Fruit fly (Drosophila melanogaster) whole organism, pupa: ENCODE measurements around the gene CG31115.
A peak's percentile ranks its signal among the peaks of the same experiment; 100 is the strongest.

Source experiments
- CG10348 ChIP-seq: fragments of 200-800 bp; sonication (Bioruptor generic); IDR thresholded peaks from 2 replicates; pipeline ENCODE4 v1.3.6; 2022; ENCODE audit warnings: missing biosample characterization, missing genetic modification characterization
- CG12605 ChIP-seq: fragments of 200-800 bp; sonication (Bioruptor generic); IDR thresholded peaks from 2 replicates; pipeline ENCODE4 v1.3.6; 2022; ENCODE audit warnings: missing biosample characterization, missing genetic modification characterization
- CG13204 ChIP-seq: fragments of 200-800 bp; sonication (Bioruptor generic); optimal IDR thresholded peaks from 2 replicates; lab custom pipeline; 2018; ENCODE audit warnings: missing biosample characterization, mild to moderate bottlenecking, missing genetic modification characterization, moderate library complexity
- CG15710 ChIP-seq: fragments of 200-800 bp; sonication (Bioruptor generic); optimal IDR thresholded peaks from 2 replicates; lab custom pipeline; 2018; ENCODE audit warnings: missing biosample characterization, mild to moderate bottlenecking, missing genetic modification characterization, moderate library complexity
- CG17806 ChIP-seq: fragments of 200-800 bp; sonication (Bioruptor generic); optimal IDR thresholded peaks from 2 replicates; lab custom pipeline; 2018; ENCODE audit warnings: missing biosample characterization, mild to moderate bottlenecking, missing genetic modification characterization, moderate library complexity
- CG32121 ChIP-seq: fragments of 200-800 bp; sonication (Bioruptor generic); IDR thresholded peaks from 2 replicates; pipeline ENCODE4 v1.3.6; 2022; ENCODE audit warnings: missing biosample characterization, missing genetic modification characterization
- CG34367 ChIP-seq: fragments of 200-800 bp; sonication (Bioruptor generic); optimal IDR thresholded peaks from 2 replicates; lab custom pipeline; 2018; ENCODE audit warnings: missing biosample characterization, mild to moderate bottlenecking, missing genetic modification characterization
- CG4496 ChIP-seq: fragments of 200-800 bp; sonication (Bioruptor generic); IDR thresholded peaks from 3 replicates; pipeline ENCODE4 v1.3.6; 2022; ENCODE audit warnings: missing biosample characterization, missing genetic modification characterization
- CG8159 ChIP-seq: fragments of 200-800 bp; sonication (Bioruptor generic); optimal IDR thresholded peaks from 3 replicates; lab custom pipeline; 2018; ENCODE audit warnings: missing biosample characterization, mild to moderate bottlenecking, missing genetic modification characterization, moderate library complexity
- CG8301 ChIP-seq: fragments of 200-800 bp; sonication (Bioruptor generic); optimal IDR thresholded peaks from 2 replicates; lab custom pipeline; 2018; ENCODE audit warnings: missing biosample characterization, mild to moderate bottlenecking, missing genetic modification characterization
- CG9948 ChIP-seq: fragments of 200-800 bp; sonication (Bioruptor generic); optimal IDR thresholded peaks from 2 replicates; lab custom pipeline; 2018; ENCODE audit warnings: missing biosample characterization, mild to moderate bottlenecking, missing genetic modification characterization, moderate library complexity
- D1 ChIP-seq: fragments of 200-800 bp; sonication (Bioruptor generic); optimal IDR thresholded peaks from 2 replicates; lab custom pipeline; 2018; ENCODE audit warnings: missing biosample characterization, mild to moderate bottlenecking, missing genetic modification characterization, moderate library complexity
- EcR ChIP-seq: fragments of 200-800 bp; sonication (Bioruptor generic); optimal IDR thresholded peaks from 3 replicates; lab custom pipeline; 2019; ENCODE audit warnings: missing biosample characterization, missing genetic modification characterization, mild to moderate bottlenecking, moderate library complexity, missing genetic modification reagents
- Pif1A ChIP-seq: fragments of 200-800 bp; sonication (Bioruptor generic); optimal IDR thresholded peaks from 3 replicates; lab custom pipeline; 2016; ENCODE audit warnings: missing biosample characterization, missing genetic modification characterization
- Pif1B ChIP-seq: fragments of 200-800 bp; sonication (Bioruptor generic); optimal IDR thresholded peaks from 3 replicates; lab custom pipeline; 2016; ENCODE audit warnings: missing biosample characterization, missing genetic modification characterization
- Snoo ChIP-seq: fragments of 200-800 bp; sonication (Bioruptor generic); optimal IDR thresholded peaks from 3 replicates; lab custom pipeline; 2017; ENCODE audit warnings: missing biosample characterization, mild to moderate bottlenecking, missing genetic modification characterization, inconsistent platforms
- fd96Ca ChIP-seq: fragments of 200-800 bp; sonication (Bioruptor generic); IDR thresholded peaks from 3 replicates; pipeline ENCODE4 v1.3.6; 2022; ENCODE audit warnings: missing biosample characterization, missing genetic modification characterization
- gl ChIP-seq: fragments of 200-800 bp; sonication (Bioruptor generic); optimal IDR thresholded peaks from 2 replicates; lab custom pipeline; 2018; ENCODE audit warnings: missing biosample characterization, mild to moderate bottlenecking, missing genetic modification characterization
- rn ChIP-seq: fragments of 200-800 bp; sonication (Bioruptor generic); IDR thresholded peaks from 2 replicates; pipeline ENCODE4 v1.3.6; 2022; ENCODE audit warnings: missing biosample characterization, missing genetic modification characterization

The CG31115 gene

dm6 chr3R:25056488-25057157 lies 19.9 kb downstream of the CG31115 start:
- TF ChIP-seq CG10348 (no peak), CG8301 (tag; lab: Kevin White, UChicago) (no peak), Snoo (no peak), EcR (GFP tag; lab: Kevin White, UChicago) (no peak), CG17806 (tag; lab: Kevin White, UChicago) (no peak), gl (tag; lab: Kevin White, UChicago) (no peak), CG12605 (GFP tag; lab: Robert Waterston, UW) (no peak), CG15710 (tag; lab: Kevin White, UChicago) (no peak), Pif1A (no peak), D1 (tag; lab: Kevin White, UChicago) (no peak)

dm6 chr3R:25060462-25060861 lies 23.7 kb downstream of the CG31115 start:
- no peak for TF ChIP-seq CG32121 (GFP tag; lab: Robert Waterston, UW)
- TF ChIP-seq CG8301 (tag; lab: Kevin White, UChicago) = no peak

- TF ChIP-seq CG10348 (no peak), CG12605 (GFP tag; lab: Robert Waterston, UW) (no peak), gl (tag; lab: Kevin White, UChicago) (no peak), rn (GFP tag; lab: Robert Waterston, UW) (no peak), Snoo (no peak), CG8301 (tag; lab: Kevin White, UChicago) (no peak), Pif1A (no peak), fd96Ca (no peak), CG9948 (tag; lab: Kevin White, UChicago) (no peak), CG13204 (GFP tag; lab: Kevin White, UChicago) (no peak), Pif1B (GFP tag; lab: Kevin White, UChicago) (no peak), EcR (GFP tag; lab: Kevin White, UChicago) (no peak)
Measured at dm6 chr3R:25064907-25065841, 28.4 kb downstream of the CG31115 start, which contains the start of the genes veli and PQBP1. TSS of gene veli (minus strand) at chr3R:25065591. TSS of gene PQBP1 (plus strand) at chr3R:25065791.

dm6 chr3R:25066856-25067255 lies 30.1 kb downstream of the CG31115 start:
- TF ChIP-seq Snoo = no peak
- TF ChIP-seq fd96Ca = no peak
- no peak for TF ChIP-seq D1 (tag; lab: Kevin White, UChicago)
- TF ChIP-seq, all 21 proteins: peak for 0

dm6 chr3R:25069569-25069968 lies 32.8 kb downstream of the CG31115 start, which contains the start of the genes Stt3B and CG11839:
TSS of gene Stt3B (minus strand) at chr3R:25069637.
TSS of gene CG11839 (plus strand) at chr3R:25069927.
- peak; percentile 53 for TF ChIP-seq CG15710 (tag; lab: Kevin White, UChicago)
- TF ChIP-seq CG4496 (GFP tag; lab: Robert Waterston, UW) = no peak; the same call in 2 of the 3 replicates
- peak; percentile 28 for TF ChIP-seq CG17806 (tag; lab: Kevin White, UChicago)
- TF ChIP-seq CG34367 (tag; lab: Kevin White, UChicago) = no peak
- peak; percentile 21 for TF ChIP-seq Snoo
- peak; percentile 42; the same call in 1 of the 2 replicates for TF ChIP-seq CG32121 (GFP tag; lab: Robert Waterston, UW)

dm6 chr3R:25070871-25071270 lies 34.1 kb downstream of the CG31115 start, which contains the start of gene CG11836:
TSS of gene CG11836 (plus strand) at chr3R:25071126.
- no peak for TF ChIP-seq CG9948 (tag; lab: Kevin White, UChicago)
- no peak for TF ChIP-seq CG12605 (GFP tag; lab: Robert Waterston, UW)
- TF ChIP-seq, all 21 proteins: peak for 0

dm6 chr3R:25074558-25074964 lies 37.8 kb downstream of the CG31115 start, which contains the start of the genes shams and CG11920:
TSS of gene shams (minus strand) at chr3R:25074607.
TSS of gene CG11920 (plus strand) at chr3R:25074877.
- TF ChIP-seq CG10348 (no peak), CG8159 (tag; lab: Kevin White, UChicago) (peak; percentile 58)
